Fruit fly (Drosophila melanogaster): ENCODE results near the gene CG9692.

Gene CG9692

DNA sequence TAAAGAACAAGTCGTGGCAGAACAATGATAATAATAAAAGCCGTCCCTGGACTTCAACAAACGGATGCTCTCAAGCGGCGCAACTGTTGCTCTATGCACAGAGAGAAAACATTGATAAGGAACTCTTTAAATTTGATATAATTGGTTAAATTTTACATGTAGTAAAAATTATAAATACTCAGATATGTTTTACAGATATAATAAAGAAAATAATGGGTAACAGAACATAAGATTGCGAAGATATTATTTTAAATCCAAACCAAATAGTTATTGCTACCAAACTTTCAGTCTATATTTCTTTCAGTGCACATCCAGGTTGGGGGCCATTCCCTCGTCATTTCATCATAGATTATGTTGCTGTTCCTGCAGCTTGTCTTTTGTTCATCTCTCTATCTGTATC is 45.0 kb downstream of the CG9692 start:
- TF ChIP-seq D1 (tag; optimal IDR thresholded peaks at IDR 0.05) (peak; percentile 32), Ets98B (GFP tag; IDR thresholded peaks at IDR 0.05) (peak; percentile 50; the same call in 1 of the 2 replicates), CG15710 (tag; optimal IDR thresholded peaks at IDR 0.05) (peak; percentile 67), CG9948 (tag; optimal IDR thresholded peaks at IDR 0.05) (peak; percentile 83), CG8159 (tag; optimal IDR thresholded peaks at IDR 0.05) (peak; percentile 75), CG8301 (tag; optimal IDR thresholded peaks at IDR 0.05) (peak; percentile 84), Pif1A (GFP tag; optimal IDR thresholded peaks at IDR 0.05) (peak; percentile 7), CG10348 (GFP tag; IDR thresholded peaks at IDR 0.05) (no peak), CG12605 (GFP tag; IDR thresholded peaks at IDR 0.05) (no peak), Snoo (tag; optimal IDR thresholded peaks at IDR 0.05) (no peak), rn (GFP tag; IDR thresholded peaks at IDR 0.05) (no peak), CG34367 (tag; optimal IDR thresholded peaks at IDR 0.05) (peak; percentile 43), EcR (GFP tag; optimal IDR thresholded peaks at IDR 0.05) (no peak), CG32121 (GFP tag; IDR thresholded peaks at IDR 0.05) (no peak), gl (tag; optimal IDR thresholded peaks at IDR 0.05) (peak; percentile 14), CG17806 (tag; optimal IDR thresholded peaks at IDR 0.05) (peak; percentile 79), Pif1B (GFP tag; optimal IDR thresholded peaks at IDR 0.05) (peak; percentile 52), CG14655 (GFP tag; optimal IDR thresholded peaks at IDR 0.05) (peak; percentile 89), CG13204 (GFP tag; optimal IDR thresholded peaks at IDR 0.05) (no peak), fd96Ca (GFP tag; IDR thresholded peaks at IDR 0.05) (no peak), CG4496 (GFP tag; IDR thresholded peaks at IDR 0.05) (peak; percentile 78)

- no peak for TF ChIP-seq Ets98B (GFP tag; IDR thresholded peaks at IDR 0.05)
- no peak for TF ChIP-seq Pif1B (GFP tag; optimal IDR thresholded peaks at IDR 0.05)
- TF ChIP-seq EcR (GFP tag; optimal IDR thresholded peaks at IDR 0.05) = no peak
- no peak for TF ChIP-seq gl (tag; optimal IDR thresholded peaks at IDR 0.05)
- no peak for TF ChIP-seq CG10348 (GFP tag; IDR thresholded peaks at IDR 0.05)
- peak; percentile 2 for TF ChIP-seq CG8159 (tag; optimal IDR thresholded peaks at IDR 0.05)
- no peak for TF ChIP-seq CG14655 (GFP tag; optimal IDR thresholded peaks at IDR 0.05)
- no peak for TF ChIP-seq D1 (tag; optimal IDR thresholded peaks at IDR 0.05)
- no peak for TF ChIP-seq CG13204 (GFP tag; optimal IDR thresholded peaks at IDR 0.05)
- peak; percentile 11 for TF ChIP-seq CG17806 (tag; optimal IDR thresholded peaks at IDR 0.05)
- no peak for TF ChIP-seq Snoo (tag; optimal IDR thresholded peaks at IDR 0.05)
- TF ChIP-seq CG15710 (tag; optimal IDR thresholded peaks at IDR 0.05) = peak; percentile 28
- no peak for TF ChIP-seq CG12605 (GFP tag; IDR thresholded peaks at IDR 0.05)
- no peak for TF ChIP-seq CG32121 (GFP tag; IDR thresholded peaks at IDR 0.05)
- TF ChIP-seq rn (GFP tag; IDR thresholded peaks at IDR 0.05) = no peak
- TF ChIP-seq CG4496 (GFP tag; IDR thresholded peaks at IDR 0.05) = no peak
- no peak for TF ChIP-seq Pif1A (GFP tag; optimal IDR thresholded peaks at IDR 0.05)
- TF ChIP-seq CG9948 (tag; optimal IDR thresholded peaks at IDR 0.05) = peak; percentile 6
- TF ChIP-seq fd96Ca (GFP tag; IDR thresholded peaks at IDR 0.05) = no peak
Measured at dm6 chr3L:16750750-16751149, 46.0 kb downstream of the CG9692 start.

- no peak for TF ChIP-seq CG13204 (GFP tag; optimal IDR thresholded peaks at IDR 0.05)
- TF ChIP-seq CG8301 (tag; optimal IDR thresholded peaks at IDR 0.05) = peak; percentile 47
- no peak for TF ChIP-seq CG10348 (GFP tag; IDR thresholded peaks at IDR 0.05)
- TF ChIP-seq CG4496 (GFP tag; IDR thresholded peaks at IDR 0.05) = peak; percentile 6; the same call in 1 of the 3 replicates
- peak; percentile 43 for TF ChIP-seq CG9948 (tag; optimal IDR thresholded peaks at IDR 0.05)
- no peak for TF ChIP-seq Ets98B (GFP tag; IDR thresholded peaks at IDR 0.05)
- peak; percentile 68 for TF ChIP-seq CG8159 (tag; optimal IDR thresholded peaks at IDR 0.05)
- TF ChIP-seq CG15710 (tag; optimal IDR thresholded peaks at IDR 0.05) = peak; percentile 3
- peak; percentile 9 for TF ChIP-seq Pif1B (GFP tag; optimal IDR thresholded peaks at IDR 0.05)
- no peak for TF ChIP-seq Snoo (tag; optimal IDR thresholded peaks at IDR 0.05)
- TF ChIP-seq CG12605 (GFP tag; IDR thresholded peaks at IDR 0.05) = no peak
- TF ChIP-seq Pif1A (GFP tag; optimal IDR thresholded peaks at IDR 0.05) = no peak
- no peak for TF ChIP-seq CG34367 (tag; optimal IDR thresholded peaks at IDR 0.05)
- no peak for TF ChIP-seq gl (tag; optimal IDR thresholded peaks at IDR 0.05)
- peak; percentile 22 for TF ChIP-seq EcR (GFP tag; optimal IDR thresholded peaks at IDR 0.05)
- TF ChIP-seq CG14655 (GFP tag; optimal IDR thresholded peaks at IDR 0.05) = peak; percentile 70
- peak; percentile 16 for TF ChIP-seq D1 (tag; optimal IDR thresholded peaks at IDR 0.05)
- no peak for TF ChIP-seq rn (GFP tag; IDR thresholded peaks at IDR 0.05)
- TF ChIP-seq fd96Ca (GFP tag; IDR thresholded peaks at IDR 0.05) = no peak
- no peak for TF ChIP-seq CG32121 (GFP tag; IDR thresholded peaks at IDR 0.05)
- peak; percentile 31 for TF ChIP-seq CG17806 (tag; optimal IDR thresholded peaks at IDR 0.05)
Measured at dm6 chr3L:16751487-16752054, 46.8 kb downstream of the CG9692 start.

DNA sequence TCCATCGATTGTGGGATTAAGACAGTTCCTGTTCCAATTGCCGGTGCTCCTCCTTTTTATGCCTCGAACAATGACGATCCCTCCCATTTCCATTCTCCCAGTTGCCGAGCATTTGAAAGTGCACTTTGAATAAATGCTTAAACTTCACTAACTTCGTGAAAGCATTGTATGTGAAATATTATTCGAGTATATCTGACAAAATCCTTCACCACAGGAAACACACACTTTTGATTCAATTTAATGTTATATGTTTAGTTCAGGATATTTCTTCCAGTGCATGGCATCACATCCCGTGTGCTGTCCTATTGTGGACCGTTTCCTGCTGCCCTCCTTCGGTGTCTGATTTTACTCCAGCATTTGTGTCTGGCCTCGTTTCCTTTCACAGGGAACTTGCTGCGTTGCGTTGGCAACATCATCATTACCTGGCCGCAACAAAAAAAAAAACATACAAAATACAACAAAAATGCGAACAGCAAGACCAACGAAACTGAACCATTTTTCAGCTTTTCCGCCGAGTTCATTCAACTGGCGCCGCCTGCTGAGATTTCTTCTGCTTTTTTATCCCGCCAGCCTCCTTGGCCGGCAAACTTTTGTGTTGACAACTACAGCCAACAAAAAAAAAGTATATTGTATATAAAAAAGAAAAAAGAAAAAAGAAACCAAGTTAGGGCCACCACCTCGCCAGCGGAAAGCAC is 47.8 kb downstream of the CG9692 start:
- TF ChIP-seq CG32121 (GFP tag; IDR thresholded peaks at IDR 0.05) (peak; percentile 60), CG34367 (tag; optimal IDR thresholded peaks at IDR 0.05) (peak; percentile 69), rn (GFP tag; IDR thresholded peaks at IDR 0.05) (peak; percentile 49; the same call in 1 of the 2 replicates), CG8159 (tag; optimal IDR thresholded peaks at IDR 0.05) (peak; percentile 68), CG4496 (GFP tag; IDR thresholded peaks at IDR 0.05) (peak; percentile 87), CG9948 (tag; optimal IDR thresholded peaks at IDR 0.05) (peak; percentile 83), CG14655 (GFP tag; optimal IDR thresholded peaks at IDR 0.05) (peak; percentile 89), CG12605 (GFP tag; IDR thresholded peaks at IDR 0.05) (peak; percentile 86), CG8301 (tag; optimal IDR thresholded peaks at IDR 0.05) (peak; percentile 90), Pif1A (GFP tag; optimal IDR thresholded peaks at IDR 0.05) (peak; percentile 80), Pif1B (GFP tag; optimal IDR thresholded peaks at IDR 0.05) (peak; percentile 64), fd96Ca (GFP tag; IDR thresholded peaks at IDR 0.05) (peak; percentile 73), CG17806 (tag; optimal IDR thresholded peaks at IDR 0.05) (peak; percentile 75), CG10348 (GFP tag; IDR thresholded peaks at IDR 0.05) (no peak), CG15710 (tag; optimal IDR thresholded peaks at IDR 0.05) (peak; percentile 63), Snoo (tag; optimal IDR thresholded peaks at IDR 0.05) (peak; percentile 58), Ets98B (GFP tag; IDR thresholded peaks at IDR 0.05) (peak; percentile 78), gl (tag; optimal IDR thresholded peaks at IDR 0.05) (peak; percentile 62), EcR (GFP tag; optimal IDR thresholded peaks at IDR 0.05) (peak; percentile 86), D1 (tag; optimal IDR thresholded peaks at IDR 0.05) (peak; percentile 19), CG13204 (GFP tag; optimal IDR thresholded peaks at IDR 0.05) (no peak)

Data from whole organism, pupa.